Worm (Caenorhabditis elegans) whole organism, mixed stage, embryonic: ENCODE measurements around the gene C29A12.6.

ENCODE experiments used
- M03D4.4 ChIP-seq: sonication (generic microtip); optimal IDR thresholded peaks from 2 replicates; lab custom pipeline; 2017; ENCODE audit warnings: mild to moderate bottlenecking, missing genetic modification characterization, missing compliant biosample characterization
- cnd-1 ChIP-seq: fragments of 200-800 bp; sonication (Bioruptor generic); optimal IDR thresholded peaks from 2 replicates; lab custom pipeline; 2018; ENCODE audit warnings: mild to moderate bottlenecking, missing genetic modification characterization, missing compliant biosample characterization
- hlh-1 ChIP-seq: fragments of 150-350 bp; optimal IDR thresholded peaks from 2 replicates; lab custom pipeline; 2014; ENCODE audit warnings: missing biosample characterization, missing genetic modification reagents, missing genetic modification characterization
- lin-13 ChIP-seq: fragments of 150-350 bp; optimal IDR thresholded peaks from 2 replicates; lab custom pipeline; 2014; ENCODE audit warnings: missing biosample characterization, missing genetic modification characterization
- mab-5 ChIP-seq: fragments of 150-350 bp; optimal IDR thresholded peaks from 2 replicates; lab custom pipeline; 2014; ENCODE audit warnings: missing biosample characterization, missing genetic modification characterization
- mep-1 ChIP-seq: fragments of 150-350 bp; optimal IDR thresholded peaks from 2 replicates; lab custom pipeline; 2017; ENCODE audit warnings: missing biosample characterization, missing genetic modification reagents, missing genetic modification characterization, inconsistent platforms
- nhr-237 ChIP-seq: fragments of 150-350 bp; optimal IDR thresholded peaks from 2 replicates; lab custom pipeline; 2014; ENCODE audit warnings: missing biosample characterization, missing genetic modification characterization
- nhr-28 ChIP-seq: fragments of 150-350 bp; optimal IDR thresholded peaks from 2 replicates; lab custom pipeline; 2014; ENCODE audit warnings: missing biosample characterization, missing genetic modification characterization
- pha-4 ChIP-seq: fragments of 150-350 bp; optimal IDR thresholded peaks from 2 replicates; lab custom pipeline; 2018; ENCODE audit warnings: missing biosample characterization, missing genetic modification reagents, missing genetic modification characterization
- snpc-4 ChIP-seq: fragments of 150-350 bp; optimal IDR thresholded peaks from 2 replicates; lab custom pipeline; 2014; ENCODE audit warnings: missing biosample characterization, missing genetic modification characterization
- tbx-8 ChIP-seq: fragments of 200-800 bp; sonication (Bioruptor generic); optimal IDR thresholded peaks from 2 replicates; lab custom pipeline; 2018; ENCODE audit warnings: mild to moderate bottlenecking, missing genetic modification characterization, moderate library complexity, missing compliant biosample characterization
- unc-62 ChIP-seq: fragments of 150-350 bp; optimal IDR thresholded peaks from 2 replicates; lab custom pipeline; 2014; ENCODE audit warnings: missing biosample characterization, missing genetic modification reagents, missing genetic modification characterization

ce11 chrV:10865599-10865998 lies 18.6 kb downstream of the C29A12.6 start, which contains the start of gene saeg-1:
- TF ChIP-seq snpc-4 (no peak), unc-62 (GFP tag; lab: Kevin White, UChicago) (no peak), nhr-28 (no peak), mep-1 (tag; lab: Kevin White, UChicago) (no peak), cnd-1 (no peak), lin-13 (tag; lab: Kevin White, UChicago) (no peak), mab-5 (tag; lab: Kevin White, UChicago) (no peak), pha-4 (tag; lab: Kevin White, UChicago) (no peak), hlh-1 (tag; lab: Kevin White, UChicago) (no peak), tbx-8 (no peak), M03D4.4 (tag; lab: Kevin White, UChicago) (no peak), nhr-237 (tag; lab: Kevin White, UChicago) (no peak)
